Worm (Caenorhabditis elegans): ENCODE measurements around the gene C24A3.4.

DNA sequence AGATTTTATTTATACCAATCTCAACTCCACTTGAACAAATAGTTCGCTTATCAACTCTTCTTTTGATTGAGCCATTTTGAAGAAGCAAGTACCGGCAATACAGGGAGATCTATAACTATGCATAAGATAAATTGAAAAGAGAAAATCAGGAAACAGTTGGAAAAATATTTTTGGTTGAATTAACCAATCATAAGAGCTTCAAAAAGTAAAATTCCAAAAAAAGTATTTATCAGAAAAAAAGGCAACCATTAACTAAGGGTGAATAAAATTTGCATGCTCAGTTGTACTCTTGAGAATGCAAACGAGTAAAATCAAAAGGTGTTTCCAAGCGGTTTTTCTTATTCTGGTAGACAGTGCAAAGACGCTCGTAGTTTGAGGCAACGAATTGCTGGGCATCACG, 29.4 kb downstream of the C24A3.4 start, which contains the start of gene T25B6.5:
- no peak for TF ChIP-seq him-1 (tag; optimal IDR thresholded peaks at IDR 0.05)
- no peak for TF ChIP-seq W03F9.2 (tag; optimal IDR thresholded peaks at IDR 0.05)

All from whole organism, L4/young adult.